Fruit fly (Drosophila melanogaster) whole organism, embryonic: ENCODE measurements around the gene CG12123.

Experiments used
- Adf1 ChIP-seq: fragments of 200-800 bp; sonication (Bioruptor generic); IDR thresholded peaks from 2 replicates; pipeline ENCODE4 v1.3.6; 2022; ENCODE audit warnings: missing biosample characterization, missing genetic modification characterization
- Antp ChIP-seq: fragments of 200-800 bp; sonication (Bioruptor generic); optimal IDR thresholded peaks from 3 replicates; lab custom pipeline; 2016; ENCODE audit warnings: missing biosample characterization, missing genetic modification characterization
- Blimp-1 ChIP-seq: fragments of 200-800 bp; sonication (Bioruptor generic); optimal IDR thresholded peaks from 3 replicates; lab custom pipeline; 2018; ENCODE audit warnings: missing biosample characterization, missing genetic modification characterization, mild to moderate bottlenecking, moderate library complexity, missing genetic modification reagents
- BtbVII ChIP-seq: fragments of 200-800 bp; sonication (Bioruptor generic); optimal IDR thresholded peaks from 3 replicates; lab custom pipeline; 2017; ENCODE audit warnings: missing biosample characterization, mild to moderate bottlenecking, missing genetic modification characterization
- C15 ChIP-seq: fragments of 200-800 bp; sonication (Bioruptor generic); IDR thresholded peaks from 3 replicates; pipeline ENCODE4 v1.3.6; 2022; ENCODE audit warnings: missing biosample characterization, missing genetic modification characterization
- CG11085 ChIP-seq: fragments of 200-800 bp; sonication (Bioruptor generic); IDR thresholded peaks from 2 replicates; pipeline ENCODE4 v1.3.6; 2022; ENCODE audit warnings: missing biosample characterization, missing genetic modification characterization
- CG15011 ChIP-seq: fragments of 200-800 bp; sonication (Bioruptor generic); optimal IDR thresholded peaks from 3 replicates; lab custom pipeline; 2018; ENCODE audit warnings: missing biosample characterization, mild to moderate bottlenecking, missing genetic modification characterization
- CG2889 ChIP-seq: fragments of 200-800 bp; sonication (Bioruptor generic); IDR thresholded peaks from 3 replicates; pipeline ENCODE4 v1.3.6; 2022; ENCODE audit warnings: missing biosample characterization, missing genetic modification characterization
- CG30403 ChIP-seq: fragments of 200-800 bp; sonication (Bioruptor generic); optimal IDR thresholded peaks from 3 replicates; lab custom pipeline; 2016; ENCODE audit warnings: missing biosample characterization, missing genetic modification characterization
- CG3281 ChIP-seq: fragments of 200-800 bp; sonication (Bioruptor generic); optimal IDR thresholded peaks from 3 replicates; lab custom pipeline; 2017; ENCODE audit warnings: missing biosample characterization, mild to moderate bottlenecking, missing genetic modification characterization
- CG33213 ChIP-seq: fragments of 200-800 bp; sonication (Bioruptor generic); optimal IDR thresholded peaks from 3 replicates; lab custom pipeline; 2016; ENCODE audit warnings: missing biosample characterization, missing genetic modification characterization
- CG34422 ChIP-seq: fragments of 200-800 bp; sonication (Bioruptor generic); IDR thresholded peaks from 3 replicates; pipeline ENCODE4 v1.3.6; 2022; ENCODE audit warnings: missing biosample characterization, missing genetic modification characterization
- CG4328 ChIP-seq: fragments of 200-800 bp; sonication (Bioruptor generic); optimal IDR thresholded peaks from 3 replicates; lab custom pipeline; 2017; ENCODE audit warnings: missing biosample characterization, missing genetic modification reagents, missing genetic modification characterization
- CG6765 ChIP-seq: fragments of 200-800 bp; sonication (Bioruptor generic); optimal IDR thresholded peaks from 3 replicates; lab custom pipeline; 2017; ENCODE audit warnings: missing biosample characterization, mild to moderate bottlenecking, missing genetic modification characterization
- CG6854 ChIP-seq: fragments of 200-800 bp; sonication (Bioruptor generic); optimal IDR thresholded peaks from 3 replicates; lab custom pipeline; 2017; ENCODE audit warnings: missing biosample characterization, mild to moderate bottlenecking, missing genetic modification characterization
- CG7556 ChIP-seq: fragments of 200-800 bp; sonication (Bioruptor generic); optimal IDR thresholded peaks from 2 replicates; lab custom pipeline; 2017; ENCODE audit warnings: missing biosample characterization, mild to moderate bottlenecking, missing genetic modification characterization
- CG8765 ChIP-seq: fragments of 200-800 bp; sonication (Bioruptor generic); IDR thresholded peaks from 2 replicates; pipeline ENCODE4 v1.3.6; 2022; ENCODE audit warnings: missing biosample characterization, missing genetic modification characterization
- CG8924 ChIP-seq: fragments of 200-800 bp; optimal IDR thresholded peaks from 3 replicates; lab custom pipeline; 2019; ENCODE audit warnings: missing biosample characterization, mild to moderate bottlenecking, missing genetic modification characterization, moderate library complexity
- E2f1 ChIP-seq: fragments of 200-800 bp; sonication (Bioruptor generic); IDR thresholded peaks from 2 replicates; pipeline ENCODE4 v1.3.6; 2022; ENCODE audit warnings: missing biosample characterization, missing genetic modification characterization
- Eip74EF ChIP-seq, 2 experiments: fragments of 200-800 bp in 1 of 2; fragments of >200 bp in 1 of 2; sonication (Bioruptor generic) in 1 of 2; optimal IDR thresholded peaks; 2 replicates each; lab custom pipeline; 2017 to 2019; ENCODE audit warnings: missing biosample characterization in 2 of 2, missing genetic modification characterization in 2 of 2, mild to moderate bottlenecking in 1 of 2, moderate library complexity in 1 of 2
- Fer1 ChIP-seq: fragments of 200-800 bp; sonication (Bioruptor generic); optimal IDR thresholded peaks from 2 replicates; lab custom pipeline; 2017; ENCODE audit warnings: missing biosample characterization, mild to moderate bottlenecking, missing genetic modification characterization
- HLH3B ChIP-seq: fragments of 200-800 bp; sonication (Bioruptor generic); IDR thresholded peaks from 2 replicates; pipeline ENCODE4 v1.3.6; 2022; ENCODE audit warnings: missing biosample characterization, missing genetic modification characterization
- Hey ChIP-seq: fragments of 200-800 bp; sonication (Bioruptor generic); optimal IDR thresholded peaks from 3 replicates; lab custom pipeline; 2018; ENCODE audit warnings: missing biosample characterization, mild to moderate bottlenecking, missing genetic modification characterization
- Opbp ChIP-seq: fragments of 200-800 bp; sonication (Bioruptor generic); IDR thresholded peaks from 3 replicates; pipeline ENCODE4 v1.3.6; 2022; ENCODE audit warnings: missing biosample characterization, missing genetic modification characterization; ENCODE audit not compliant: partially characterized antibody
- Rfx ChIP-seq: fragments of 200-800 bp; sonication (Bioruptor generic); IDR thresholded peaks from 2 replicates; pipeline ENCODE4 v1.3.6; 2022; ENCODE audit warnings: missing biosample characterization, missing genetic modification characterization
- Scr ChIP-seq: fragments of 200-800 bp; sonication (Bioruptor generic); IDR thresholded peaks from 2 replicates; pipeline ENCODE4 v1.3.6; 2022; ENCODE audit warnings: missing biosample characterization, missing genetic modification characterization; ENCODE audit not compliant: partially characterized antibody
- YL-1 ChIP-seq: fragments of 200-800 bp; sonication (Bioruptor generic); optimal IDR thresholded peaks from 3 replicates; lab custom pipeline; 2017; ENCODE audit warnings: missing biosample characterization, mild to moderate bottlenecking, missing genetic modification characterization
- ac ChIP-seq: fragments of 200-800 bp; sonication (Bioruptor generic); optimal IDR thresholded peaks from 3 replicates; lab custom pipeline; 2017; ENCODE audit warnings: missing biosample characterization, mild to moderate bottlenecking, missing genetic modification characterization
- ase ChIP-seq: fragments of 200-800 bp; sonication (Bioruptor generic); IDR thresholded peaks from 3 replicates; pipeline ENCODE4 v1.3.6; 2022; ENCODE audit warnings: missing biosample characterization, missing genetic modification characterization
- caup ChIP-seq: fragments of 200-800 bp; sonication (Bioruptor generic); optimal IDR thresholded peaks from 3 replicates; lab custom pipeline; 2017; ENCODE audit warnings: missing biosample characterization, mild to moderate bottlenecking, missing genetic modification characterization, moderate library complexity; ENCODE audit not compliant: severe bottlenecking
- ci ChIP-seq: fragments of 200-800 bp; sonication (Bioruptor generic); IDR thresholded peaks from 3 replicates; pipeline ENCODE4 v1.3.6; 2022; ENCODE audit warnings: missing biosample characterization, missing genetic modification characterization
- cwo ChIP-seq: fragments of 200-800 bp; sonication (Bioruptor generic); optimal IDR thresholded peaks from 3 replicates; lab custom pipeline; 2017; ENCODE audit warnings: missing biosample characterization, missing genetic modification characterization, mild to moderate bottlenecking, moderate library complexity, missing genetic modification reagents
- emc ChIP-seq: fragments of 200-800 bp; sonication (Bioruptor generic); optimal IDR thresholded peaks from 2 replicates; lab custom pipeline; 2016; ENCODE audit warnings: missing biosample characterization, missing genetic modification characterization
- en ChIP-seq: fragments of 200-800 bp; sonication (Bioruptor generic); optimal IDR thresholded peaks from 2 replicates; lab custom pipeline; 2016; ENCODE audit warnings: missing biosample characterization, missing genetic modification characterization
- ftz-f1 ChIP-seq: fragments of 200-800 bp; sonication (Bioruptor generic); optimal IDR thresholded peaks from 2 replicates; lab custom pipeline; 2016; ENCODE audit warnings: missing biosample characterization, missing genetic modification characterization
- grn ChIP-seq: fragments of 200-800 bp; sonication (Bioruptor generic); optimal IDR thresholded peaks from 3 replicates; lab custom pipeline; 2017; ENCODE audit warnings: missing biosample characterization, missing genetic modification characterization
- lab ChIP-seq: fragments of 200-800 bp; sonication (Bioruptor generic); optimal IDR thresholded peaks from 3 replicates; lab custom pipeline; 2017; ENCODE audit warnings: missing biosample characterization, missing genetic modification characterization, mild to moderate bottlenecking, moderate library complexity, missing genetic modification reagents
- lbe ChIP-seq: fragments of 200-800 bp; sonication (Bioruptor generic); optimal IDR thresholded peaks from 2 replicates; lab custom pipeline; 2016; ENCODE audit warnings: missing biosample characterization, mild to moderate bottlenecking, missing genetic modification characterization
- nau ChIP-seq: fragments of 200-800 bp; sonication (Bioruptor generic); optimal IDR thresholded peaks from 3 replicates; lab custom pipeline; 2017; ENCODE audit warnings: missing biosample characterization, mild to moderate bottlenecking, missing genetic modification characterization, missing genetic modification reagents
- pfk ChIP-seq: fragments of 200-800 bp; sonication (Bioruptor generic); optimal IDR thresholded peaks from 2 replicates; lab custom pipeline; 2018; ENCODE audit warnings: missing biosample characterization, mild to moderate bottlenecking, missing genetic modification characterization, moderate library complexity
- pzg ChIP-seq: fragments of 200-800 bp; sonication (Bioruptor generic); optimal IDR thresholded peaks from 3 replicates; lab custom pipeline; 2018; ENCODE audit warnings: missing biosample characterization, mild to moderate bottlenecking, missing genetic modification characterization, moderate library complexity
- salm ChIP-seq: fragments of 200-800 bp; sonication (Bioruptor generic); optimal IDR thresholded peaks from 2 replicates; lab custom pipeline; 2018; ENCODE audit warnings: missing biosample characterization, mild to moderate bottlenecking, missing genetic modification characterization
- sd ChIP-seq: fragments of 200-800 bp; sonication (Bioruptor generic); optimal IDR thresholded peaks from 3 replicates; lab custom pipeline; 2018; ENCODE audit warnings: missing biosample characterization, mild to moderate bottlenecking, missing genetic modification characterization, moderate library complexity
- seq ChIP-seq: fragments of 200-800 bp; sonication (Bioruptor generic); IDR thresholded peaks from 2 replicates; pipeline ENCODE4 v1.3.6; 2022; ENCODE audit warnings: missing biosample characterization, missing genetic modification characterization
- shn ChIP-seq: fragments of 200-800 bp; sonication (Bioruptor generic); optimal IDR thresholded peaks from 3 replicates; lab custom pipeline; 2016; ENCODE audit warnings: missing biosample characterization, missing genetic modification characterization
- sr ChIP-seq: fragments of 200-800 bp; sonication (Bioruptor generic); IDR thresholded peaks from 3 replicates; pipeline ENCODE4 v1.3.6; 2022; ENCODE audit warnings: missing biosample characterization, missing genetic modification characterization
- tap ChIP-seq: fragments of 200-800 bp; optimal IDR thresholded peaks from 3 replicates; lab custom pipeline; 2019; ENCODE audit warnings: missing biosample characterization, mild to moderate bottlenecking, missing genetic modification characterization, moderate library complexity
- wdn ChIP-seq: fragments of 200-800 bp; sonication (Bioruptor generic); IDR thresholded peaks from 2 replicates; pipeline ENCODE4 v1.3.6; 2022; ENCODE audit warnings: missing biosample characterization, missing genetic modification characterization
- wek ChIP-seq: fragments of 200-800 bp; sonication (Bioruptor generic); optimal IDR thresholded peaks from 3 replicates; lab custom pipeline; 2018; ENCODE audit warnings: missing biosample characterization, mild to moderate bottlenecking, missing genetic modification characterization, moderate library complexity

CG12123 gene

dm6 chrX:8411532-8411960 is 30.6 kb downstream of the CG12123 start, which contains the start of gene lawc (continued):
- peak; percentile 66 for TF ChIP-seq BtbVII
- TF ChIP-seq lab (GFP tag; lab: Kevin White, UChicago): peak; percentile 87
- TF ChIP-seq emc: no peak
- TF ChIP-seq Scr (GFP tag; lab: Robert Waterston, UW): peak; percentile 20; the same call in 1 of the 2 replicates
- TF ChIP-seq ci: peak; percentile 91
- no peak for TF ChIP-seq shn (GFP tag; lab: Kevin White, UChicago)
- TF ChIP-seq CG33213 (GFP tag; lab: Kevin White, UChicago): no peak
- TF ChIP-seq Rfx: peak; percentile 70
- TF ChIP-seq HLH3B (GFP tag; lab: Robert Waterston, UW): peak; percentile 39; the same call in 1 of the 2 replicates
- TF ChIP-seq CG15011 (GFP tag; lab: Kevin White, UChicago): no peak
- TF ChIP-seq CG8924 (tag; lab: Kevin White, UChicago): peak; percentile 54
- TF ChIP-seq ftz-f1: peak; percentile 7
- peak; percentile 50; the same call in 1 of the 2 replicates for TF ChIP-seq seq (GFP tag; lab: Robert Waterston, UW)
- peak; percentile 50; the same call in 1 of the 2 replicates for TF ChIP-seq wdn
- peak; percentile 46; the same call in 1 of the 3 replicates for TF ChIP-seq C15 (GFP tag; lab: Robert Waterston, UW)
- TF ChIP-seq cwo (GFP tag; lab: Kevin White, UChicago): peak; percentile 54
- peak; percentile 94 for TF ChIP-seq Adf1
- no peak for TF ChIP-seq CG30403
- peak; percentile 57 for TF ChIP-seq CG4328 (GFP tag; lab: Kevin White, UChicago)
- peak; percentile 47 for TF ChIP-seq nau (GFP tag; lab: Kevin White, UChicago)
- peak; percentile 36 for TF ChIP-seq YL-1
- TF ChIP-seq Opbp (GFP tag; lab: Robert Waterston, UW): peak; percentile 60; the same call in 1 of the 3 replicates
- peak; percentile 84 for TF ChIP-seq CG6765 (GFP tag; lab: Kevin White, UChicago)
- peak; percentile 73 for TF ChIP-seq CG6854
- TF ChIP-seq tap (tag; lab: Kevin White, UChicago): peak; percentile 7
- TF ChIP-seq salm (tag; lab: Kevin White, UChicago): peak; percentile 13
- peak; percentile 43; the same call in 1 of the 2 replicates for TF ChIP-seq CG11085 (GFP tag; lab: Robert Waterston, UW)
- peak; percentile 54 for TF ChIP-seq CG3281
- TF ChIP-seq Eip74EF (GFP tag; optimal IDR thresholded peaks at IDR 0.05; lab: Kevin White, UChicago): no peak
- TF ChIP-seq wek (GFP tag; lab: Kevin White, UChicago): peak; percentile 52
- TF ChIP-seq pzg (GFP tag; lab: Kevin White, UChicago): peak; percentile 12
- TF ChIP-seq CG7556: peak; percentile 9
- 0 out of 3 replicates have a peak, but pooled peaks have one; percentile 34 for TF ChIP-seq sr (GFP tag; lab: Robert Waterston, UW)
- TF ChIP-seq CG34422 (GFP tag; lab: Robert Waterston, UW): peak; percentile 67; the same call in 1 of the 3 replicates
- TF ChIP-seq Hey: peak; percentile 16
- no peak for TF ChIP-seq Antp
- 0 out of 3 replicates have a peak, but pooled peaks have one; percentile 37 for TF ChIP-seq ase (GFP tag; lab: Robert Waterston, UW)
- no peak for TF ChIP-seq E2f1 (GFP tag; lab: Robert Waterston, UW)
- TF ChIP-seq Fer1 (GFP tag; lab: Kevin White, UChicago): peak; percentile 80
- TF ChIP-seq Blimp-1 (GFP tag; lab: Kevin White, UChicago): no peak
- TF ChIP-seq ac: peak; percentile 0
- TF ChIP-seq en (GFP tag; lab: Kevin White, UChicago): no peak
- TF ChIP-seq CG8765 (GFP tag; lab: Robert Waterston, UW): peak; percentile 98
- TF ChIP-seq pfk (GFP tag; lab: Kevin White, UChicago): peak; percentile 1
- peak; percentile 70 for TF ChIP-seq caup (GFP tag; lab: Kevin White, UChicago)
- no peak for TF ChIP-seq sd (tag; lab: Kevin White, UChicago)
- 0 out of 3 replicates have a peak, but pooled peaks have one; percentile 19 for TF ChIP-seq CG2889 (GFP tag; lab: Robert Waterston, UW)
- peak; percentile 26 for TF ChIP-seq grn (GFP tag; lab: Kevin White, UChicago)
- peak; percentile 63 for TF ChIP-seq lbe (GFP tag; lab: Kevin White, UChicago)
